Fruit fly (Drosophila melanogaster): ENCODE data around the gene Cyp6t1.

Gene Cyp6t1

dm6 chrX:21519168-21519671 is at the start of gene Cyp6t1:
Gene Cyp6t1, minus strand, starts transcription at chrX:21519218.
- TF ChIP-seq psq (optimal IDR thresholded peaks at IDR 0.05) (no peak), usp (GFP tag; optimal IDR thresholded peaks at IDR 0.05) (no peak), EcR (GFP tag; optimal IDR thresholded peaks at IDR 0.05) (no peak)

DNA sequence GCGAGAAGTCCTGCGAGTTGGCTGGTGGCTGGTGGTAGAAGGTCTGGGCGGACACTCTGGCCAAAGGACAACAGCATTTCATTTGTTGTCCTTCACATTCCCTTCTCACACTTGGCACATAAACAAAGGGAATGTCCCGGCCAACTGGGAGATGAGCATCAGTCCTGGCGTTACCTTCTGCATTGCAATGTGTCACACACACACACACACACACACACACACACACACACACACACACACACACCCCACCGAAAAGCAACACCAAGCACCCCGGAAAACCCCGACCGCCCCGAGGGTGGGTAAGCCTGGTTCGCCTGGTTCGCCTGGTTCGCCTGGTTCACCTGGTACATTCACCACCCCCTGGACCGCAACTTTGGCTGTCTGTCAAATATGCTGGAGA is 48.8 kb upstream of the Cyp6t1 start:
- no peak for TF ChIP-seq usp (GFP tag; optimal IDR thresholded peaks at IDR 0.05)
- no peak for TF ChIP-seq EcR (GFP tag; optimal IDR thresholded peaks at IDR 0.05)
- TF ChIP-seq CG8478 (optimal IDR thresholded peaks at IDR 0.05), result no peak
- no peak for TF ChIP-seq pan (optimal IDR thresholded peaks at IDR 0.05)
- no peak for TF ChIP-seq Dll (optimal IDR thresholded peaks at IDR 0.05)
- TF ChIP-seq psq (optimal IDR thresholded peaks at IDR 0.05), result no peak

DNA sequence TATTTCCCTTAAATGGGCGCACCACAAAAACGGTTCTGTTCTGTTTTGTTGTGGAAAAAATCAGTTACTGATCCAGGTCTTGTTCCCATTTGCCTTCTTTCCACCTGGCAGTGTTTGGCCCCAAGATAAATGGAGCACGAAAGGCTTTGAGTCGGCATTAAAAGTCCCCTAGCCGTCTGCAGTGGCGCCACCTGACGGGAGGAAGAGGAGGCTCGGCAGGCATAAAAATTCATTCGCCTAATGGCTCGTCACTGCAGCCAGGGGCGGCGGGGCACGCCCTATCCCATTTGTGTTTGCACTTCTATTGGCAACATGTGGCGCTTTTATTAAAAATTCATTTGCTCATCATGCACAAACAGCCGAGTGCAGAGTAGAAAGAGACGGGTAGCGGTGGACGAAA is 46.5 kb upstream of the Cyp6t1 start:
- no peak for TF ChIP-seq psq (optimal IDR thresholded peaks at IDR 0.05)
- no peak for TF ChIP-seq CG8478 (optimal IDR thresholded peaks at IDR 0.05)
- no peak for TF ChIP-seq usp (GFP tag; optimal IDR thresholded peaks at IDR 0.05)
- no peak for TF ChIP-seq Dll (optimal IDR thresholded peaks at IDR 0.05)
- TF ChIP-seq EcR (GFP tag; optimal IDR thresholded peaks at IDR 0.05), result no peak
- no peak for TF ChIP-seq pan (optimal IDR thresholded peaks at IDR 0.05)

dm6 chrX:21562844-21563243 is 43.8 kb upstream of the Cyp6t1 start:
- no peak for TF ChIP-seq EcR (GFP tag; optimal IDR thresholded peaks at IDR 0.05)
- TF ChIP-seq pan (optimal IDR thresholded peaks at IDR 0.05), result no peak
- no peak for TF ChIP-seq psq (optimal IDR thresholded peaks at IDR 0.05)
- TF ChIP-seq CG8478 (optimal IDR thresholded peaks at IDR 0.05), result no peak
- TF ChIP-seq Dll (optimal IDR thresholded peaks at IDR 0.05), result no peak
- TF ChIP-seq usp (GFP tag; optimal IDR thresholded peaks at IDR 0.05), result no peak

DNA sequence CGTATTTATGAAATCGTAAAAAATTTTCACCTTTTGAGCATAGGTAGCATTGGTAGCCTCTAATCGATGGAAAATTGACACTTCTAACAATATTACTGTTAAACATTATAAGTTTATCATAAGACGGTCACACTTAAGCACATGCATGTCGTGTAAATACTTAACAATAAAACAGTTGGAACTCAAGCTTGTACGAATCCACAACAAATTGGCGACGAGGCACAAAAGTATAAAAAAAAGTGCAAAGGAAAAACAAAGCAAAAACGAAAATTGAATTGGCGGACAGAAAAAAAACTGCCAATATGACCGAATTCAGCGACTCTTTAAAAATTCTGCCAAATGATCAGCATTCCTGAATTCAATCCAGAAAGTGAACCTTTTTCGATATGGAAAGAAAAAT is 984 bp upstream of the Cyp6t1 start:
- TF ChIP-seq CG8478 (optimal IDR thresholded peaks at IDR 0.05), result no peak

dm6 chrX:21507485-21507884 is 11.5 kb downstream of the Cyp6t1 start:
- TF ChIP-seq psq (optimal IDR thresholded peaks at IDR 0.05) (no peak), CG8478 (optimal IDR thresholded peaks at IDR 0.05) (no peak), usp (GFP tag; optimal IDR thresholded peaks at IDR 0.05) (no peak), Dll (optimal IDR thresholded peaks at IDR 0.05) (no peak), EcR (GFP tag; optimal IDR thresholded peaks at IDR 0.05) (no peak), pan (optimal IDR thresholded peaks at IDR 0.05) (no peak)

DNA sequence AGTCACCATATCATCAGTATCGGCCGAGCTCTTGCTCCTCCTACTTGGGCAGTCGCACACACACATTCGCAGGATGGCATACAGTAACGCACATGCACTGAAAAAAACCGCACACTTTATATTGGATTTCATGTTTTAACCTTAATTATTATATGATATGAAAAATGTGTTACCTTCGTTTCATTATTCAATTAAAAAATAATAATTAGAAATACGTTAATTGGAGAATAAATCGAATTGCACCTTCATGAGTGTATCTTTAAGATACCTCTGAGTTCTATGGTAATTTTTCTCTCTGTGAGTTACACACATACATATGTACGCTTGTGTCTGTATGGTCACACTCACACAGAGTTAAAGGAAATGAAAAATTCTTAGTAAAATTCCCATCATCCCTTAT is 22.0 kb downstream of the Cyp6t1 start:
- TF ChIP-seq psq (optimal IDR thresholded peaks at IDR 0.05), result no peak
- TF ChIP-seq CG8478 (optimal IDR thresholded peaks at IDR 0.05), result no peak
- TF ChIP-seq Dll (optimal IDR thresholded peaks at IDR 0.05), result no peak
- no peak for TF ChIP-seq EcR (GFP tag; optimal IDR thresholded peaks at IDR 0.05)
- TF ChIP-seq usp (GFP tag; optimal IDR thresholded peaks at IDR 0.05), result no peak
- no peak for TF ChIP-seq pan (optimal IDR thresholded peaks at IDR 0.05)

DNA sequence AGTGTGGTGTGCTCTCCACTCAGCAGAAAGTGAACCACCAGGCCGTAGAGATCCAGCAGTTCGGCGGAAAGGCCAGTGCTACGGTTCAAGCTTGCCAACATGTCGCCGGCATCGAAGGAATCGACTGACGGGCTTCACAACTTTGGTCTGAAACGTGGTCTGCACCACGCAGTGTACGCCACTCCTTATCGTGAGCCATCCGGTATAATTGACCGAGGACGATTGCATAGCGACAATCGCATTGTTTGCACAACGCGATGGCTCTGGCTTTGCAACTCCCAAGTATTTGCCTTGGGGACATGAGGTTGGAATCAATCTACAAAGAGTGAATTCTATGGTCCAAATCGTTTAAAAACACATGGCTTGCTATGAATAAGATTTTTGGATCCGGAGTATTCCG is 40.2 kb downstream of the Cyp6t1 start, which contains the start of gene Ir20a:
Gene Ir20a, minus strand, starts transcription at position 101 of the 400 bp plus-strand sequence.
- TF ChIP-seq EcR (GFP tag; optimal IDR thresholded peaks at IDR 0.05) (no peak), usp (GFP tag; optimal IDR thresholded peaks at IDR 0.05) (no peak), psq (optimal IDR thresholded peaks at IDR 0.05) (no peak), CG8478 (optimal IDR thresholded peaks at IDR 0.05) (no peak), Dll (optimal IDR thresholded peaks at IDR 0.05) (no peak), pan (optimal IDR thresholded peaks at IDR 0.05) (no peak)

All from whole organism.